Fruit fly (Drosophila melanogaster) whole organism: ENCODE data around the gene Osi24.

Source experiments
- CG8478 ChIP-seq: fragments of >200 bp; optimal IDR thresholded peaks from 2 replicates; lab custom pipeline; 2018; ENCODE audit warnings: inconsistent platforms
- Dll ChIP-seq: fragments of >200 bp; optimal IDR thresholded peaks from 2 replicates; lab custom pipeline; 2017
- pan ChIP-seq: fragments of >200 bp; optimal IDR thresholded peaks from 2 replicates; lab custom pipeline; 2017
- usp ChIP-seq: fragments of >200 bp; optimal IDR thresholded peaks from 2 replicates; lab custom pipeline; 2017; ENCODE audit warnings: missing biosample characterization, missing genetic modification characterization, mixed read lengths

DNA sequence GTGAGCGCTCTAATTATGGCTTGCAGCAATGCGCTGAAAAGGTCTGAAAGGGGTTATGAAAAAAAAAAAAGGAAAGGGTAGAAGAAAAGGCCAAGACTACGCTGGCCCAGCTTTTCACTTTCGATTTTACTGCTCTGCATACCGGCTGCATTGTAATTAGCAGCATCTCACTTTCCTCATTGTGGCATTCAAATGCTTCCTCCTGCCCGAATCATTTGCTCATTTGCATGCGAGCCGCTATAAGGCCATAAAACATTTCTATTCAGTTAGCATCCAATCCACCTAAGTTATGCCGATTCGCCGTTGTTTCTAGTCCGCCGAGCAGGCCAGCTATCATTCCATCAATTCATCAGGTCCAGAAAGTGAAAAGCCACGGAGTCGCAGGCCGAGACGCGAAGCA lies 45.0 kb upstream of the Osi24 start:
- TF ChIP-seq pan (lab: Kevin White, UChicago) (no peak), usp (no peak), CG8478 (no peak), Dll (lab: Kevin White, UChicago) (no peak)
